Worm (Caenorhabditis elegans): ENCODE data around the gene F11G11.4.
"Not testable (repeated sequence)": the region's sequence is repeated elsewhere in the genome, so short reads cannot be mapped to it uniquely, and the experiment has no call there.

Gene F11G11.4

ce11 chrII:4860260-4860659 lies at the start of gene F11G11.4, which contains the start of gene nspd-5:
Gene F11G11.4 (plus strand): TSS chrII:4860594.
Gene nspd-5 (minus strand): TSS chrII:4860360.
- not testable (repeated sequence) for TF ChIP-seq lin-15B (tag; optimal IDR thresholded peaks at IDR 0.05); Y116A8C.19 (tag; optimal IDR thresholded peaks at IDR 0.05; ENCODE audit: borderline replicate concordance); nhr-71 (tag; optimal IDR thresholded peaks at IDR 0.05)

- TF ChIP-seq dsc-1 (tag; optimal IDR thresholded peaks at IDR 0.05) (no peak), lin-13 (GFP tag; optimal IDR thresholded peaks at IDR 0.05) (no peak), sox-4 (tag; optimal IDR thresholded peaks at IDR 0.05) (no peak), unc-30 (tag; optimal IDR thresholded peaks at IDR 0.05) (no peak), unc-130 (tag; optimal IDR thresholded peaks at IDR 0.05) (no peak), nhr-19 (GFP tag; conservative IDR thresholded peaks at IDR 0.05) (no peak), lin-14 (GFP tag; optimal IDR thresholded peaks at IDR 0.05) (no peak), elt-2 (tag; optimal IDR thresholded peaks at IDR 0.05) (no peak), mep-1 (tag; optimal IDR thresholded peaks at IDR 0.05) (no peak), xbp-1 (tag; optimal IDR thresholded peaks at IDR 0.05) (no peak), rnt-1 (tag; optimal IDR thresholded peaks at IDR 0.05) (no peak), skn-1 (tag; optimal IDR thresholded peaks at IDR 0.05) (no peak), C34B4.2 (tag; optimal IDR thresholded peaks at IDR 0.05) (no peak), irx-1 (tag; optimal IDR thresholded peaks at IDR 0.05) (no peak), alr-1 (tag; optimal IDR thresholded peaks at IDR 0.05; ENCODE audit: borderline replicate concordance) (no peak)
These were observed 48.4 kb upstream of the F11G11.4 start, which contains the start of gene rig-6 for ce11 chrII:4811986-4812385. Gene rig-6 (minus strand): TSS chrII:4812086.

ce11 chrII:4815356-4815755 lies 45.0 kb upstream of the F11G11.4 start:
- TF ChIP-seq efl-1 (optimal IDR thresholded peaks at IDR 0.05), result no peak
- TF ChIP-seq efl-1 (GFP tag; optimal IDR thresholded peaks at IDR 0.05 in 1 of 2), result peak in 1 of 2 experiments; percentile 29
- no peak for TF ChIP-seq fkh-8 (tag; optimal IDR thresholded peaks at IDR 0.05)

ce11 chrII:4818780-4819179 lies 41.6 kb upstream of the F11G11.4 start:
- no peak for TF ChIP-seq fkh-10 (GFP tag; optimal IDR thresholded peaks at IDR 0.05)
- TF ChIP-seq hpl-2 (GFP tag; optimal IDR thresholded peaks at IDR 0.05), result no peak
- TF ChIP-seq isw-1 (GFP tag; IDR thresholded peaks at IDR 0.05), result no peak
- no peak for TF ChIP-seq elt-3 (tag; optimal IDR thresholded peaks at IDR 0.05)
- TF ChIP-seq lin-13 (GFP tag; optimal IDR thresholded peaks at IDR 0.05), result no peak
- no peak for TF ChIP-seq tlp-1 (tag; optimal IDR thresholded peaks at IDR 0.05)
- no peak for TF ChIP-seq unc-130 (tag; optimal IDR thresholded peaks at IDR 0.05)
- no peak for TF ChIP-seq ama-1 (optimal IDR thresholded peaks at IDR 0.05)
- TF ChIP-seq swsn-7 (tag; optimal IDR thresholded peaks at IDR 0.05), result no peak
- no peak for TF ChIP-seq rnt-1 (tag; optimal IDR thresholded peaks at IDR 0.05)
- no peak for TF ChIP-seq vab-15 (tag; optimal IDR thresholded peaks at IDR 0.05)

ce11 chrII:4821739-4822138 lies 38.7 kb upstream of the F11G11.4 start, which contains the start of gene lact-5:
Gene lact-5 (minus strand): TSS chrII:4821739.
- TF ChIP-seq mep-1 (tag; optimal IDR thresholded peaks at IDR 0.05), result no peak
- no peak for TF ChIP-seq rnt-1 (tag; optimal IDR thresholded peaks at IDR 0.05)
- no peak for TF ChIP-seq pag-3 (tag; optimal IDR thresholded peaks at IDR 0.05; ENCODE audit: borderline replicate concordance, insufficient read depth)
- TF ChIP-seq jun-1 (tag; optimal IDR thresholded peaks at IDR 0.05), result no peak
- TF ChIP-seq tlp-1 (tag; optimal IDR thresholded peaks at IDR 0.05), result no peak
- TF ChIP-seq lir-3 (tag; optimal IDR thresholded peaks at IDR 0.05; ENCODE audit: poor library complexity), result no peak
- TF ChIP-seq nhr-85 (tag), result peak; percentile 76
- TF ChIP-seq Y116A8C.19 (tag; optimal IDR thresholded peaks at IDR 0.05; ENCODE audit: borderline replicate concordance), result no peak
- peak; percentile 47 for TF ChIP-seq nhr-20 (tag; optimal IDR thresholded peaks at IDR 0.05)
- peak in 3 of 6 experiments; percentile 34 to 69 (median 45) for TF ChIP-seq elt-3 (tag; optimal IDR thresholded peaks at IDR 0.05)
- TF ChIP-seq unc-62 (GFP tag; optimal IDR thresholded peaks at IDR 0.05), result no peak
- peak; percentile 71 for TF ChIP-seq lin-14 (GFP tag; optimal IDR thresholded peaks at IDR 0.05)
- no peak for TF ChIP-seq alr-1 (tag; optimal IDR thresholded peaks at IDR 0.05; ENCODE audit: borderline replicate concordance)
- peak; percentile 1 for TF ChIP-seq snu-23 (GFP tag; optimal IDR thresholded peaks at IDR 0.05)
- no peak for TF ChIP-seq snpc-4 (tag; optimal IDR thresholded peaks at IDR 0.05)
- no peak for TF ChIP-seq tbx-2 (tag; optimal IDR thresholded peaks at IDR 0.05)
- TF ChIP-seq ceh-82 (tag; optimal IDR thresholded peaks at IDR 0.05), result no peak
- no peak for TF ChIP-seq nhr-76 (tag; optimal IDR thresholded peaks at IDR 0.05)
- TF ChIP-seq nhr-19 (GFP tag; conservative IDR thresholded peaks at IDR 0.05), result no peak
- no peak for TF ChIP-seq unc-130 (tag; optimal IDR thresholded peaks at IDR 0.05)
- TF ChIP-seq egl-13 (tag; optimal IDR thresholded peaks at IDR 0.05), result no peak
- peak; percentile 95 for TF ChIP-seq blmp-1 (tag; optimal IDR thresholded peaks at IDR 0.05)
- no peak for TF ChIP-seq ceh-90 (tag; optimal IDR thresholded peaks at IDR 0.05)
- TF ChIP-seq grh-1 (GFP tag; IDR thresholded peaks at IDR 0.05), result no peak
- no peak for TF ChIP-seq F16B12.6 (tag; optimal IDR thresholded peaks at IDR 0.05)
